Worm (Caenorhabditis elegans) whole organism, mixed stage, embryonic: ENCODE data around the gene sdz-37.

Experiments
- M03D4.4 ChIP-seq: sonication (generic microtip); optimal IDR thresholded peaks from 2 replicates; lab custom pipeline; 2017; ENCODE audit warnings: mild to moderate bottlenecking, missing genetic modification characterization, missing compliant biosample characterization
- bed-3 ChIP-seq: fragments of 200-800 bp; sonication (Bioruptor generic); optimal IDR thresholded peaks from 3 replicates; lab custom pipeline; 2018; ENCODE audit warnings: mild to moderate bottlenecking, missing genetic modification characterization, moderate library complexity, missing compliant biosample characterization
- blmp-1 ChIP-seq: fragments of 150-350 bp; optimal IDR thresholded peaks from 2 replicates; lab custom pipeline; 2014; ENCODE audit warnings: missing biosample characterization, missing genetic modification characterization
- ceh-39 ChIP-seq: fragments of 150-350 bp; optimal IDR thresholded peaks from 2 replicates; lab custom pipeline; 2014; ENCODE audit warnings: missing biosample characterization, missing genetic modification characterization
- ceh-43 ChIP-seq: fragments of 200-800 bp; sonication (Bioruptor generic); optimal IDR thresholded peaks from 2 replicates; lab custom pipeline; 2018; ENCODE audit warnings: mild to moderate bottlenecking, missing genetic modification characterization, moderate library complexity, missing compliant biosample characterization
- ceh-83 ChIP-seq: fragments of 200-800 bp; sonication (Bioruptor generic); optimal IDR thresholded peaks from 2 replicates; lab custom pipeline; 2018; ENCODE audit warnings: mild to moderate bottlenecking, missing genetic modification characterization, missing compliant biosample characterization
- ces-1 ChIP-seq: fragments of 150-350 bp; optimal IDR thresholded peaks from 2 replicates; lab custom pipeline; 2014; ENCODE audit warnings: missing biosample characterization, missing genetic modification reagents, missing genetic modification characterization
- cnd-1 ChIP-seq: fragments of 200-800 bp; sonication (Bioruptor generic); optimal IDR thresholded peaks from 2 replicates; lab custom pipeline; 2018; ENCODE audit warnings: mild to moderate bottlenecking, missing genetic modification characterization, missing compliant biosample characterization
- drap-1 ChIP-seq: fragments of 200-800 bp; sonication (Bioruptor generic); optimal IDR thresholded peaks from 3 replicates; lab custom pipeline; 2018; ENCODE audit warnings: mild to moderate bottlenecking, missing genetic modification characterization, missing compliant biosample characterization
- elt-1 ChIP-seq: sonication (generic microtip); optimal IDR thresholded peaks from 2 replicates; lab custom pipeline; 2017; ENCODE audit warnings: missing genetic modification characterization, mild to moderate bottlenecking, missing compliant biosample characterization, antibody characterized with exemption, moderate library complexity, borderline replicate concordance; ENCODE audit not compliant: insufficient read depth
- elt-3 ChIP-seq: fragments of 150-350 bp; optimal IDR thresholded peaks from 2 replicates; lab custom pipeline; 2014; ENCODE audit warnings: missing biosample characterization, missing genetic modification characterization
- flh-1 ChIP-seq: fragments of 200-800 bp; sonication (Bioruptor generic); optimal IDR thresholded peaks from 2 replicates; lab custom pipeline; 2018; ENCODE audit warnings: mild to moderate bottlenecking, missing genetic modification characterization, moderate library complexity, missing compliant biosample characterization
- ham-2 ChIP-seq: fragments of 200-800 bp; sonication (Bioruptor generic); optimal IDR thresholded peaks from 2 replicates; lab custom pipeline; 2018; ENCODE audit warnings: mild to moderate bottlenecking, missing genetic modification characterization, missing compliant biosample characterization
- hlh-1 ChIP-seq: fragments of 150-350 bp; optimal IDR thresholded peaks from 2 replicates; lab custom pipeline; 2014; ENCODE audit warnings: missing biosample characterization, missing genetic modification reagents, missing genetic modification characterization
- lin-32 ChIP-seq: fragments of 200-800 bp; sonication (Bioruptor generic); optimal IDR thresholded peaks from 2 replicates; lab custom pipeline; 2018; ENCODE audit warnings: mild to moderate bottlenecking, missing genetic modification characterization, missing compliant biosample characterization
- lsy-2 ChIP-seq: fragments of 150-350 bp; optimal IDR thresholded peaks from 2 replicates; lab custom pipeline; 2014; ENCODE audit warnings: missing biosample characterization, missing genetic modification characterization
- mab-5 ChIP-seq: fragments of 150-350 bp; optimal IDR thresholded peaks from 2 replicates; lab custom pipeline; 2014; ENCODE audit warnings: missing biosample characterization, missing genetic modification characterization
- mep-1 ChIP-seq: fragments of 150-350 bp; optimal IDR thresholded peaks from 2 replicates; lab custom pipeline; 2017; ENCODE audit warnings: missing biosample characterization, missing genetic modification reagents, missing genetic modification characterization, inconsistent platforms
- mls-2 ChIP-seq: sonication (generic microtip); optimal IDR thresholded peaks from 2 replicates; lab custom pipeline; 2016; ENCODE audit warnings: mild to moderate bottlenecking, missing genetic modification characterization, moderate library complexity, missing compliant biosample characterization
- nhr-12 ChIP-seq: fragments of 150-350 bp; optimal IDR thresholded peaks from 2 replicates; lab custom pipeline; 2014; ENCODE audit warnings: missing biosample characterization, missing genetic modification characterization
- nhr-2 ChIP-seq: fragments of 150-350 bp; optimal IDR thresholded peaks from 2 replicates; lab custom pipeline; 2014; ENCODE audit warnings: missing biosample characterization, missing genetic modification characterization
- nhr-237 ChIP-seq: fragments of 150-350 bp; optimal IDR thresholded peaks from 2 replicates; lab custom pipeline; 2014; ENCODE audit warnings: missing biosample characterization, missing genetic modification characterization
- nhr-28 ChIP-seq: fragments of 150-350 bp; optimal IDR thresholded peaks from 2 replicates; lab custom pipeline; 2014; ENCODE audit warnings: missing biosample characterization, missing genetic modification characterization
- nhr-76 ChIP-seq: sonication (generic microtip); optimal IDR thresholded peaks from 2 replicates; lab custom pipeline; 2017; ENCODE audit warnings: missing biosample characterization, missing genetic modification characterization
- pha-4 ChIP-seq: fragments of 150-350 bp; optimal IDR thresholded peaks from 2 replicates; lab custom pipeline; 2018; ENCODE audit warnings: missing biosample characterization, missing genetic modification reagents, missing genetic modification characterization
- snpc-4 ChIP-seq: fragments of 150-350 bp; optimal IDR thresholded peaks from 2 replicates; lab custom pipeline; 2014; ENCODE audit warnings: missing biosample characterization, missing genetic modification characterization
- sptf-1 ChIP-seq: sonication (generic microtip); optimal IDR thresholded peaks from 2 replicates; lab custom pipeline; 2017; ENCODE audit warnings: mild to moderate bottlenecking, missing genetic modification characterization, moderate library complexity, missing compliant biosample characterization
- tbx-8 ChIP-seq: fragments of 200-800 bp; sonication (Bioruptor generic); optimal IDR thresholded peaks from 2 replicates; lab custom pipeline; 2018; ENCODE audit warnings: mild to moderate bottlenecking, missing genetic modification characterization, moderate library complexity, missing compliant biosample characterization
- unc-120 ChIP-seq: sonication (generic microtip); optimal IDR thresholded peaks from 2 replicates; lab custom pipeline; 2017; ENCODE audit warnings: missing genetic modification characterization, missing compliant biosample characterization; ENCODE audit not compliant: poor library complexity, severe bottlenecking
- unc-39 ChIP-seq: fragments of 150-350 bp; optimal IDR thresholded peaks from 2 replicates; lab custom pipeline; 2014; ENCODE audit warnings: missing biosample characterization, missing genetic modification characterization
- unc-62 ChIP-seq: fragments of 150-350 bp; optimal IDR thresholded peaks from 2 replicates; lab custom pipeline; 2014; ENCODE audit warnings: missing biosample characterization, missing genetic modification reagents, missing genetic modification characterization
- zip-8 ChIP-seq: fragments of 150-350 bp; optimal IDR thresholded peaks from 2 replicates; lab custom pipeline; 2014; ENCODE audit warnings: missing biosample characterization, missing genetic modification characterization
- ztf-11 ChIP-seq: fragments of 150-350 bp; optimal IDR thresholded peaks from 2 replicates; lab custom pipeline; 2014; ENCODE audit warnings: missing biosample characterization, missing genetic modification characterization

The sdz-37 gene

ce11 chrII:10470159-10470558 is 5.5 kb downstream of the sdz-37 start, which contains the start of gene clec-143:
clec-143 (minus strand) TSS chrII:10470297.
- TF ChIP-seq blmp-1 (tag; lab: Kevin White, UChicago), result no peak
- TF ChIP-seq snpc-4 (tag; lab: Kevin White, UChicago), result no peak
- TF ChIP-seq cnd-1, result no peak
- no peak for TF ChIP-seq mls-2 (tag; lab: Kevin White, UChicago)
- TF ChIP-seq ham-2 (GFP tag; lab: Kevin White, UChicago), result no peak
- TF ChIP-seq nhr-28 (tag; lab: Kevin White, UChicago), result no peak
- no peak for TF ChIP-seq mep-1 (tag; lab: Kevin White, UChicago)
- no peak for TF ChIP-seq elt-1
- TF ChIP-seq nhr-76, result no peak
- TF ChIP-seq pha-4 (tag; lab: Kevin White, UChicago), result no peak
- no peak for TF ChIP-seq unc-39 (tag; lab: Kevin White, UChicago)
- no peak for TF ChIP-seq flh-1 (GFP tag; lab: Kevin White, UChicago)
- no peak for TF ChIP-seq zip-8
- no peak for TF ChIP-seq lsy-2
- TF ChIP-seq sptf-1 (tag; lab: Kevin White, UChicago), result no peak
- TF ChIP-seq unc-62 (GFP tag; lab: Kevin White, UChicago), result no peak
- TF ChIP-seq ztf-11 (tag; lab: Kevin White, UChicago), result no peak
- TF ChIP-seq tbx-8 (GFP tag; lab: Kevin White, UChicago), result no peak

- TF ChIP-seq nhr-76 (no peak), lsy-2 (no peak), mls-2 (tag; lab: Kevin White, UChicago) (no peak), ham-2 (GFP tag; lab: Kevin White, UChicago) (no peak), elt-3 (tag; lab: Kevin White, UChicago) (no peak), nhr-237 (tag; lab: Kevin White, UChicago) (no peak), pha-4 (tag; lab: Kevin White, UChicago) (no peak), mab-5 (no peak), drap-1 (GFP tag; lab: Kevin White, UChicago) (no peak), bed-3 (GFP tag; lab: Kevin White, UChicago) (no peak), zip-8 (no peak), cnd-1 (no peak), sptf-1 (tag; lab: Kevin White, UChicago) (no peak), M03D4.4 (no peak), nhr-12 (tag; lab: Kevin White, UChicago) (no peak), flh-1 (GFP tag; lab: Kevin White, UChicago) (no peak), unc-62 (GFP tag; lab: Kevin White, UChicago) (no peak), elt-1 (no peak), ztf-11 (tag; lab: Kevin White, UChicago) (no peak), ceh-83 (GFP tag; lab: Kevin White, UChicago) (no peak)
- TF ChIP-seq, all 35 proteins: peak for 0
These were observed 6.6 kb downstream of the sdz-37 start, which contains the start of gene ZK666.1 for ce11 chrII:10471247-10471646. ZK666.1 (minus strand) TSS chrII:10471347.

- TF ChIP-seq tbx-8 (GFP tag; lab: Kevin White, UChicago) (no peak), ceh-39 (no peak), ceh-43 (GFP tag; lab: Kevin White, UChicago) (no peak), elt-3 (tag; lab: Kevin White, UChicago) (no peak), blmp-1 (tag; lab: Kevin White, UChicago) (no peak), drap-1 (GFP tag; lab: Kevin White, UChicago) (no peak), ceh-83 (GFP tag; lab: Kevin White, UChicago) (no peak), nhr-28 (tag; lab: Kevin White, UChicago) (no peak), lsy-2 (no peak)
- TF ChIP-seq, all 35 proteins: peak for 0
These were observed 7.1 kb downstream of the sdz-37 start, which contains the start of gene ZK666.2 for ce11 chrII:10471790-10472189. ZK666.2 (minus strand) TSS chrII:10471890.

ce11 chrII:10476039-10476438 is 11.4 kb downstream of the sdz-37 start, which contains the start of gene clec-58:
clec-58 (minus strand) TSS chrII:10476139.
- TF ChIP-seq nhr-2 (tag; lab: Kevin White, UChicago), result no peak
- TF ChIP-seq hlh-1 (tag; lab: Kevin White, UChicago), result no peak
- TF ChIP-seq nhr-76, result no peak
- TF ChIP-seq ces-1 (GFP tag; lab: Kevin White, UChicago), result no peak
- no peak for TF ChIP-seq nhr-28 (tag; lab: Kevin White, UChicago)
- no peak for TF ChIP-seq nhr-12 (tag; lab: Kevin White, UChicago)
- no peak for TF ChIP-seq unc-120 (tag; lab: Kevin White, UChicago)
- no peak for TF ChIP-seq blmp-1 (tag; lab: Kevin White, UChicago)
- TF ChIP-seq lsy-2, result no peak
- no peak for TF ChIP-seq ztf-11 (tag; lab: Kevin White, UChicago)
- TF ChIP-seq ham-2 (GFP tag; lab: Kevin White, UChicago), result no peak
- no peak for TF ChIP-seq snpc-4 (tag; lab: Kevin White, UChicago)
- no peak for TF ChIP-seq lin-32
- TF ChIP-seq unc-39 (tag; lab: Kevin White, UChicago), result no peak
- TF ChIP-seq flh-1 (GFP tag; lab: Kevin White, UChicago), result no peak
- TF ChIP-seq ceh-39, result no peak
- no peak for TF ChIP-seq ceh-43 (GFP tag; lab: Kevin White, UChicago)
